Worm (Caenorhabditis elegans): ENCODE measurements around the gene T25F10.4.
A peak's percentile ranks its signal among the peaks of the same experiment; 100 is the strongest.

Gene T25F10.4

ce11 chrV:6736108-6736507 is 26.2 kb downstream of the T25F10.4 start:
- no peak for TF ChIP-seq dpl-1 (GFP tag; optimal IDR thresholded peaks at IDR 0.05)
- no peak for TF ChIP-seq nhr-12 (tag; optimal IDR thresholded peaks at IDR 0.05)
- TF ChIP-seq lin-39 (tag; optimal IDR thresholded peaks at IDR 0.05) = no peak
- TF ChIP-seq jun-1 (tag; optimal IDR thresholded peaks at IDR 0.05) = no peak
- no peak for TF ChIP-seq unc-62 (GFP tag; optimal IDR thresholded peaks at IDR 0.05)
- TF ChIP-seq nhr-85 (tag) = peak; percentile 63
- TF ChIP-seq grh-1 (GFP tag; IDR thresholded peaks at IDR 0.05) = no peak

- TF ChIP-seq mef-2 (tag; optimal IDR thresholded peaks at IDR 0.05) = no peak
- no peak for TF ChIP-seq tlp-1 (tag; optimal IDR thresholded peaks at IDR 0.05)
- TF ChIP-seq tbx-2 (tag; optimal IDR thresholded peaks at IDR 0.05) = no peak
- TF ChIP-seq pag-3 (tag; optimal IDR thresholded peaks at IDR 0.05; ENCODE audit: borderline replicate concordance, insufficient read depth) = no peak
- no peak for TF ChIP-seq elt-2 (tag; optimal IDR thresholded peaks at IDR 0.05)
- no peak for TF ChIP-seq mep-1 (tag; optimal IDR thresholded peaks at IDR 0.05)
- TF ChIP-seq snpc-4 (tag; optimal IDR thresholded peaks at IDR 0.05) = no peak
- TF ChIP-seq C04F5.9 (tag; optimal IDR thresholded peaks at IDR 0.05) = no peak
- TF ChIP-seq aha-1 (tag; optimal IDR thresholded peaks at IDR 0.05) = no peak
- TF ChIP-seq xbp-1 (tag; optimal IDR thresholded peaks at IDR 0.05) = no peak
- TF ChIP-seq fos-1 (tag; optimal IDR thresholded peaks at IDR 0.05) = no peak
- TF ChIP-seq nhr-20 (tag; optimal IDR thresholded peaks at IDR 0.05) = no peak
- TF ChIP-seq lin-13 (GFP tag; optimal IDR thresholded peaks at IDR 0.05) = no peak
- no peak for TF ChIP-seq hlh-17 (GFP tag; optimal IDR thresholded peaks at IDR 0.05; ENCODE audit: borderline replicate concordance)
- TF ChIP-seq nhr-85 (tag) = no peak
- no peak for TF ChIP-seq zip-4 (GFP tag; optimal IDR thresholded peaks at IDR 0.05)
- TF ChIP-seq ceh-63 (GFP tag; optimal IDR thresholded peaks at IDR 0.05) = no peak
These were observed 29.3 kb downstream of the T25F10.4 start, which contains the start of gene grl-8 for ce11 chrV:6732995-6733394. Gene grl-8 (minus strand): TSS chrV:6733095.

- peak; percentile 24 for TF ChIP-seq blmp-1 (tag; optimal IDR thresholded peaks at IDR 0.05)
- TF ChIP-seq elt-3 (tag; optimal IDR thresholded peaks at IDR 0.05) = peak in 1 of 6 experiments; percentile 3
- no peak for TF ChIP-seq sox-4 (tag; optimal IDR thresholded peaks at IDR 0.05)
- TF ChIP-seq efl-1 (optimal IDR thresholded peaks at IDR 0.05) = no peak
- peak in 1 of 2 experiments; percentile 53 for TF ChIP-seq efl-1 (GFP tag; optimal IDR thresholded peaks at IDR 0.05 in 1 of 2)
- no peak for TF ChIP-seq ceh-8 (GFP tag; optimal IDR thresholded peaks at IDR 0.05)
These were observed 30.7 kb downstream of the T25F10.4 start, which contains the start of gene grl-9 for ce11 chrV:6731594-6731993. Gene grl-9 (minus strand): TSS chrV:6731694.

ce11 chrV:6727222-6727621 is 35.0 kb downstream of the T25F10.4 start, which contains the start of gene ZC487.1:
Gene ZC487.1 (plus strand): TSS chrV:6727522.
- TF ChIP-seq skn-1 (tag; optimal IDR thresholded peaks at IDR 0.05) (no peak), tlp-1 (tag; optimal IDR thresholded peaks at IDR 0.05) (no peak), ztf-4 (tag; optimal IDR thresholded peaks at IDR 0.05) (no peak), isw-1 (GFP tag; IDR thresholded peaks at IDR 0.05) (no peak), zag-1 (tag; optimal IDR thresholded peaks at IDR 0.05) (no peak), mab-9 (GFP tag; IDR thresholded peaks at IDR 0.05) (no peak), snu-23 (GFP tag; optimal IDR thresholded peaks at IDR 0.05) (no peak), fkh-4 (tag; optimal IDR thresholded peaks at IDR 0.05; ENCODE audit: borderline replicate concordance) (no peak)

- TF ChIP-seq efl-1 (optimal IDR thresholded peaks at IDR 0.05) (no peak), efl-1 (GFP tag; optimal IDR thresholded peaks at IDR 0.05 in 1 of 2) (peak in 1 of 2 experiments; percentile 59), hlh-17 (GFP tag; optimal IDR thresholded peaks at IDR 0.05; ENCODE audit: borderline replicate concordance) (no peak), fkh-8 (tag; optimal IDR thresholded peaks at IDR 0.05) (peak; percentile 4), lin-14 (GFP tag; optimal IDR thresholded peaks at IDR 0.05) (peak; percentile 52), egl-13 (tag; optimal IDR thresholded peaks at IDR 0.05) (peak; percentile 15), nhr-28 (tag; optimal IDR thresholded peaks at IDR 0.05) (no peak), dsc-1 (tag; optimal IDR thresholded peaks at IDR 0.05) (peak; percentile 85)
These were observed 36.0 kb downstream of the T25F10.4 start for ce11 chrV:6726279-6726678.

All from whole organism, L1 larva.